Fruit fly (Drosophila melanogaster): Measurements from ENCODE around the gene CG13046.

CG13046 gene

dm6 chr3L:16323372-16323771 lies 35.1 kb upstream of the CG13046 start, which contains the start of gene CG13059:
Gene CG13059, plus strand, starts transcription at chr3L:16323672.
- TF ChIP-seq N (GFP tag; optimal IDR thresholded peaks at IDR 0.05) (no peak), br (GFP tag; optimal IDR thresholded peaks at IDR 0.05) (no peak), usp (GFP tag; optimal IDR thresholded peaks at IDR 0.05) (no peak), foxo (GFP tag; optimal IDR thresholded peaks at IDR 0.05) (no peak), Mio (GFP tag; optimal IDR thresholded peaks at IDR 0.05) (no peak), dl (GFP tag; optimal IDR thresholded peaks at IDR 0.05; ENCODE audit: insufficient read depth in 1 of 2, partially characterized antibody in 2 of 2) (no peak), rgr (GFP tag; optimal IDR thresholded peaks at IDR 0.05) (no peak), ey (GFP tag; optimal IDR thresholded peaks at IDR 0.05) (no peak), Dif (GFP tag; optimal IDR thresholded peaks at IDR 0.05; ENCODE audit: partially characterized antibody) (no peak), dsf (GFP tag; optimal IDR thresholded peaks at IDR 0.05; ENCODE audit: borderline replicate concordance) (no peak), Dfd (GFP tag; optimal IDR thresholded peaks at IDR 0.05) (no peak), Hr78 (GFP tag; optimal IDR thresholded peaks at IDR 0.05) (no peak), jim (GFP tag; optimal IDR thresholded peaks at IDR 0.05) (no peak), CG32264 (GFP tag; optimal IDR thresholded peaks at IDR 0.05) (no peak), Rel (GFP tag; optimal IDR thresholded peaks at IDR 0.05) (no peak), Rel (tag; optimal IDR thresholded peaks at IDR 0.05) (no peak), HLH106 (tag; optimal IDR thresholded peaks at IDR 0.05) (no peak), lola (GFP tag; optimal IDR thresholded peaks at IDR 0.05) (no peak)

DNA sequence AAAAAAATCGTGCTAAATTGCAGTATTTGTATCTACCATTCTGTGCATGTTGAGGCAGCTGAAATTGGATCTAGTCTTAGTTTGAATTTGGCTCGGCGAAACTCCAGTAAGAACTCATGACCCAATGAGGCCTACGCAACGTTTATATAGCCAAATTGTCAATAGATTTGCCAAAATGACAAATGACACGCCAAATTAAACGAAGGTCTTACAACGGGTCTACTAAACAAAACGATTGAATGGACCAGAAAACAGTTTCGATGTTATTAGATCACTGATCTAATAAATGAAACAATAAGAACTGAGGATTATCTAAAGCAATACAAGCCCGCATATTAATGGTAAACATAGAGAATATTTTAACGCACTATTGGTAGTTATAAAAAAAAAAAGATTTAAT lies 33.0 kb upstream of the CG13046 start, which contains the start of gene CG42718:
Gene CG42718 (minus strand): TSS at position 101 of the 400 bp plus-strand sequence.
- TF ChIP-seq fru (GFP tag; optimal IDR thresholded peaks at IDR 0.05) (no peak), Jra (GFP tag; optimal IDR thresholded peaks at IDR 0.05) (no peak), tai (GFP tag; optimal IDR thresholded peaks at IDR 0.05) (no peak), jim (GFP tag; optimal IDR thresholded peaks at IDR 0.05) (no peak), usp (GFP tag; optimal IDR thresholded peaks at IDR 0.05) (no peak), Hr78 (GFP tag; optimal IDR thresholded peaks at IDR 0.05) (no peak), Myc (optimal IDR thresholded peaks at IDR 0.05) (no peak), Vsx2 (GFP tag; optimal IDR thresholded peaks at IDR 0.05; ENCODE audit: partially characterized antibody) (no peak), woc (GFP tag; optimal IDR thresholded peaks at IDR 0.05) (no peak), OdsH (GFP tag; optimal IDR thresholded peaks at IDR 0.05) (no peak), br (GFP tag; optimal IDR thresholded peaks at IDR 0.05) (no peak)

dm6 chr3L:16319399-16319906 lies 31.2 kb upstream of the CG13046 start, which contains the start of the genes CG13041 and CG13060:
Gene CG13041, minus strand, starts transcription at chr3L:16319526.
Gene CG13060, plus strand, starts transcription at chr3L:16319856.
- TF ChIP-seq Vsx2 (GFP tag; optimal IDR thresholded peaks at IDR 0.05; ENCODE audit: partially characterized antibody) (no peak), Abd-B (GFP tag; optimal IDR thresholded peaks at IDR 0.05) (no peak), usp (GFP tag; optimal IDR thresholded peaks at IDR 0.05) (no peak), rgr (GFP tag; optimal IDR thresholded peaks at IDR 0.05) (no peak), Mio (GFP tag; optimal IDR thresholded peaks at IDR 0.05) (no peak), sv (GFP tag; optimal IDR thresholded peaks at IDR 0.05) (no peak), foxo (GFP tag; optimal IDR thresholded peaks at IDR 0.05) (no peak), woc (GFP tag; optimal IDR thresholded peaks at IDR 0.05) (no peak), psq (GFP tag; optimal IDR thresholded peaks at IDR 0.05) (no peak), dmrt93B (GFP tag; optimal IDR thresholded peaks at IDR 0.05) (no peak), CG32264 (GFP tag; optimal IDR thresholded peaks at IDR 0.05) (no peak), Dif (GFP tag; optimal IDR thresholded peaks at IDR 0.05; ENCODE audit: partially characterized antibody) (no peak), dsf (GFP tag; optimal IDR thresholded peaks at IDR 0.05; ENCODE audit: borderline replicate concordance) (no peak), brk (GFP tag; optimal IDR thresholded peaks at IDR 0.05) (no peak)

dm6 chr3L:16317724-16318123 lies 29.5 kb upstream of the CG13046 start, which contains the start of gene Nplp3:
Gene Nplp3, plus strand, starts transcription at chr3L:16318024.
- TF ChIP-seq usp (GFP tag; optimal IDR thresholded peaks at IDR 0.05) (no peak), h (GFP tag; optimal IDR thresholded peaks at IDR 0.05) (no peak), HLH106 (tag; optimal IDR thresholded peaks at IDR 0.05) (no peak), Rel (GFP tag; optimal IDR thresholded peaks at IDR 0.05) (no peak), Rel (tag; optimal IDR thresholded peaks at IDR 0.05) (no peak)

- TF ChIP-seq fru (GFP tag; optimal IDR thresholded peaks at IDR 0.05) = no peak
- TF ChIP-seq dl (GFP tag; optimal IDR thresholded peaks at IDR 0.05; ENCODE audit: insufficient read depth in 1 of 2, partially characterized antibody in 2 of 2) = no peak
- TF ChIP-seq Rel (GFP tag; optimal IDR thresholded peaks at IDR 0.05) = no peak
- no peak for TF ChIP-seq Rel (tag; optimal IDR thresholded peaks at IDR 0.05)
- TF ChIP-seq sv (GFP tag; optimal IDR thresholded peaks at IDR 0.05) = no peak
- TF ChIP-seq Mio (GFP tag; optimal IDR thresholded peaks at IDR 0.05) = no peak
- no peak for TF ChIP-seq Dfd (GFP tag; optimal IDR thresholded peaks at IDR 0.05)
- no peak for TF ChIP-seq sage (GFP tag; optimal IDR thresholded peaks at IDR 0.05)
- TF ChIP-seq ey (GFP tag; optimal IDR thresholded peaks at IDR 0.05) = no peak
- no peak for TF ChIP-seq CG32264 (GFP tag; optimal IDR thresholded peaks at IDR 0.05)
- no peak for TF ChIP-seq pan (optimal IDR thresholded peaks at IDR 0.05)
- TF ChIP-seq lola (GFP tag; optimal IDR thresholded peaks at IDR 0.05) = no peak
- no peak for TF ChIP-seq br (GFP tag; optimal IDR thresholded peaks at IDR 0.05)
- TF ChIP-seq Sp1 (GFP tag; optimal IDR thresholded peaks at IDR 0.05) = no peak
- TF ChIP-seq jim (GFP tag; optimal IDR thresholded peaks at IDR 0.05) = no peak
- TF ChIP-seq CrebA (GFP tag; optimal IDR thresholded peaks at IDR 0.05; ENCODE audit: borderline replicate concordance) = no peak
- TF ChIP-seq rgr (GFP tag; optimal IDR thresholded peaks at IDR 0.05) = no peak
Measured at dm6 chr3L:16313985-16314384, 25.8 kb upstream of the CG13046 start, which contains the start of gene CG13062. Gene CG13062, plus strand, starts transcription at chr3L:16314285.

Data from whole organism, wandering third instar larva.